Fruit fly (Drosophila melanogaster): ENCODE results near the gene LKRSDH.

dm6 chr2L:7750631-7751161 lies 45.1 kb downstream of the LKRSDH start:
- TF ChIP-seq psq (optimal IDR thresholded peaks at IDR 0.05) (no peak), usp (GFP tag; optimal IDR thresholded peaks at IDR 0.05) (no peak)

Measured in whole organism.